Fruit fly (Drosophila melanogaster) whole organism, embryonic: Measurements from ENCODE around the gene Ankle2.
A peak's percentile ranks its signal among the peaks of the same experiment; 100 is the strongest.

ENCODE experiments used
- Bgb ChIP-seq: fragments of 200-800 bp; sonication (Bioruptor generic); IDR thresholded peaks from 2 replicates; pipeline ENCODE4 v1.3.6; 2022; ENCODE audit warnings: missing biosample characterization, missing genetic modification characterization; ENCODE audit not compliant: partially characterized antibody
- Blimp-1 ChIP-seq: fragments of 200-800 bp; sonication (Bioruptor generic); optimal IDR thresholded peaks from 3 replicates; lab custom pipeline; 2018; ENCODE audit warnings: missing biosample characterization, missing genetic modification characterization, mild to moderate bottlenecking, moderate library complexity, missing genetic modification reagents
- Bteb2 ChIP-seq: fragments of 200-800 bp; sonication (Bioruptor generic); optimal IDR thresholded peaks from 2 replicates; lab custom pipeline; 2016; ENCODE audit warnings: missing biosample characterization, missing genetic modification characterization
- CG10267 ChIP-seq: fragments of 200-800 bp; sonication (Bioruptor generic); optimal IDR thresholded peaks from 2 replicates; lab custom pipeline; 2018; ENCODE audit warnings: missing biosample characterization, mild to moderate bottlenecking, missing genetic modification characterization, moderate library complexity
- CG12219 ChIP-seq: fragments of 200-800 bp; sonication (Bioruptor generic); optimal IDR thresholded peaks from 3 replicates; lab custom pipeline; 2018; ENCODE audit warnings: missing biosample characterization, mild to moderate bottlenecking, missing genetic modification characterization
- CG12769 ChIP-seq: fragments of 200-800 bp; sonication (Bioruptor generic); optimal IDR thresholded peaks from 2 replicates; lab custom pipeline; 2019; ENCODE audit warnings: missing biosample characterization, mild to moderate bottlenecking, missing genetic modification characterization, moderate library complexity
- CG18619 ChIP-seq: fragments of 200-800 bp; sonication (Bioruptor generic); optimal IDR thresholded peaks from 3 replicates; lab custom pipeline; 2017; ENCODE audit warnings: missing biosample characterization, mild to moderate bottlenecking, missing genetic modification characterization
- CG2199 ChIP-seq: fragments of 200-800 bp; sonication (Bioruptor generic); IDR thresholded peaks from 3 replicates; pipeline ENCODE4 v1.3.6; 2022; ENCODE audit warnings: missing biosample characterization, missing genetic modification characterization
- CG30403 ChIP-seq: fragments of 200-800 bp; sonication (Bioruptor generic); optimal IDR thresholded peaks from 3 replicates; lab custom pipeline; 2016; ENCODE audit warnings: missing biosample characterization, missing genetic modification characterization
- CG32532 ChIP-seq: fragments of 200-800 bp; sonication (Bioruptor generic); IDR thresholded peaks from 2 replicates; pipeline ENCODE4 v1.3.6; 2022; ENCODE audit warnings: missing biosample characterization, missing genetic modification characterization
- CG34224 ChIP-seq: fragments of 200-800 bp; sonication (Bioruptor generic); IDR thresholded peaks from 3 replicates; pipeline ENCODE4 v1.3.6; 2022; ENCODE audit warnings: missing biosample characterization, missing genetic modification characterization; ENCODE audit not compliant: partially characterized antibody
- CG6654 ChIP-seq: fragments of 200-800 bp; sonication (Bioruptor generic); optimal IDR thresholded peaks from 2 replicates; lab custom pipeline; 2017; ENCODE audit warnings: missing biosample characterization, mild to moderate bottlenecking, missing genetic modification characterization
- CG7745 ChIP-seq: fragments of 200-800 bp; sonication (Bioruptor generic); optimal IDR thresholded peaks from 2 replicates; lab custom pipeline; 2018; ENCODE audit warnings: missing biosample characterization, mild to moderate bottlenecking, missing genetic modification characterization, moderate library complexity
- CG7786 ChIP-seq: fragments of 200-800 bp; sonication (Bioruptor generic); optimal IDR thresholded peaks from 2 replicates; lab custom pipeline; 2016; ENCODE audit warnings: missing biosample characterization, missing genetic modification characterization
- CG8359 ChIP-seq: fragments of 200-800 bp; sonication (Bioruptor generic); optimal IDR thresholded peaks from 2 replicates; lab custom pipeline; 2017; ENCODE audit warnings: missing biosample characterization, mild to moderate bottlenecking, missing genetic modification characterization, borderline replicate concordance
- CG9215 ChIP-seq: fragments of 200-800 bp; sonication (Bioruptor generic); IDR thresholded peaks from 2 replicates; pipeline ENCODE4 v1.3.6; 2022; ENCODE audit warnings: missing biosample characterization, missing genetic modification characterization
- CG9437 ChIP-seq: fragments of 200-800 bp; sonication (Bioruptor generic); optimal IDR thresholded peaks from 2 replicates; lab custom pipeline; 2018; ENCODE audit warnings: missing biosample characterization, mild to moderate bottlenecking, missing genetic modification characterization
- D ChIP-seq, 2 experiments: fragments of 200-800 bp in 1 of 2; fragments of >200 bp in 1 of 2; sonication (Bioruptor generic) in 1 of 2; optimal IDR thresholded peaks; 2 replicates in 1 of 2; 3 replicates in 1 of 2; lab custom pipeline; 2017; ENCODE audit warnings: mild to moderate bottlenecking in 1 of 2, missing biosample characterization in 1 of 2, missing genetic modification characterization in 1 of 2, missing genetic modification reagents in 1 of 2
- Dll ChIP-seq: fragments of 200-800 bp; sonication (Bioruptor generic); IDR thresholded peaks from 4 replicates; pipeline ENCODE4 v1.3.6; 2022; ENCODE audit warnings: missing biosample characterization, missing genetic modification characterization; ENCODE audit not compliant: partially characterized antibody
- E2f1 ChIP-seq: fragments of 200-800 bp; sonication (Bioruptor generic); IDR thresholded peaks from 2 replicates; pipeline ENCODE4 v1.3.6; 2022; ENCODE audit warnings: missing biosample characterization, missing genetic modification characterization
- Fer3 ChIP-seq: fragments of 200-800 bp; sonication (Bioruptor generic); optimal IDR thresholded peaks from 2 replicates; lab custom pipeline; 2018; ENCODE audit warnings: missing biosample characterization, mild to moderate bottlenecking, missing genetic modification characterization, moderate library complexity
- Gsc ChIP-seq: fragments of 200-800 bp; sonication (Bioruptor generic); IDR thresholded peaks from 2 replicates; pipeline ENCODE4 v1.3.6; 2022; ENCODE audit warnings: missing biosample characterization, missing genetic modification characterization
- Hmx ChIP-seq: fragments of 200-800 bp; sonication (Bioruptor generic); optimal IDR thresholded peaks from 2 replicates; lab custom pipeline; 2016; ENCODE audit warnings: missing biosample characterization, missing genetic modification characterization
- Hsf ChIP-seq: fragments of 200-800 bp; sonication (Bioruptor generic); optimal IDR thresholded peaks from 3 replicates; lab custom pipeline; 2016; ENCODE audit warnings: missing biosample characterization, missing genetic modification characterization
- Lhr ChIP-seq: fragments of 200-800 bp; sonication (Bioruptor generic); optimal IDR thresholded peaks from 3 replicates; lab custom pipeline; 2017; ENCODE audit warnings: mild to moderate bottlenecking, missing biosample characterization, missing genetic modification reagents, missing genetic modification characterization
- Max ChIP-seq: fragments of 200-800 bp; sonication (Bioruptor generic); optimal IDR thresholded peaks from 2 replicates; lab custom pipeline; 2016; ENCODE audit warnings: missing biosample characterization, mild to moderate bottlenecking, missing genetic modification characterization
- NFAT ChIP-seq: fragments of 200-800 bp; sonication (Bioruptor generic); IDR thresholded peaks from 2 replicates; pipeline ENCODE4 v1.3.6; 2022; ENCODE audit warnings: missing biosample characterization, missing genetic modification characterization
- Poxn ChIP-seq: fragments of 200-800 bp; sonication (Bioruptor generic); IDR thresholded peaks from 2 replicates; pipeline ENCODE4 v1.3.6; 2022; ENCODE audit warnings: missing biosample characterization, missing genetic modification characterization
- Sox100B ChIP-seq: fragments of 200-800 bp; sonication (Bioruptor generic); optimal IDR thresholded peaks from 3 replicates; lab custom pipeline; 2018; ENCODE audit warnings: missing biosample characterization, mild to moderate bottlenecking, missing genetic modification characterization
- Usf ChIP-seq: fragments of 200-800 bp; sonication (Bioruptor generic); optimal IDR thresholded peaks from 2 replicates; lab custom pipeline; 2017; ENCODE audit warnings: missing genotype, missing biosample characterization, missing genetic modification characterization
- ara ChIP-seq: fragments of 200-800 bp; sonication (Bioruptor generic); IDR thresholded peaks from 2 replicates; pipeline ENCODE4 v1.3.6; 2022; ENCODE audit warnings: missing biosample characterization, missing genetic modification characterization
- crol ChIP-seq: fragments of 200-800 bp; sonication (Bioruptor generic); IDR thresholded peaks from 2 replicates; pipeline ENCODE4 v1.3.6; 2022; ENCODE audit warnings: missing biosample characterization, missing genetic modification characterization
- da ChIP-seq: fragments of 200-800 bp; sonication (Bioruptor generic); optimal IDR thresholded peaks from 2 replicates; lab custom pipeline; 2016; ENCODE audit warnings: missing biosample characterization, missing genetic modification characterization
- dpn ChIP-seq, 2 experiments: fragments of 200-800 bp; sonication (Bioruptor generic); optimal IDR thresholded peaks; 3 replicates each; lab custom pipeline; 2016; ENCODE audit warnings: missing biosample characterization in 2 of 2, missing genetic modification characterization in 2 of 2
- ewg ChIP-seq: fragments of 200-800 bp; sonication (Bioruptor generic); optimal IDR thresholded peaks from 3 replicates; lab custom pipeline; 2017; ENCODE audit warnings: mild to moderate bottlenecking, missing biosample characterization, missing genetic modification reagents, missing genetic modification characterization
- gcm2 ChIP-seq: fragments of 200-800 bp; sonication (Bioruptor generic); optimal IDR thresholded peaks from 2 replicates; lab custom pipeline; 2016; ENCODE audit warnings: missing biosample characterization, missing genetic modification characterization
- gem ChIP-seq: fragments of 200-800 bp; sonication (Bioruptor generic); optimal IDR thresholded peaks from 2 replicates; lab custom pipeline; 2019; ENCODE audit warnings: missing biosample characterization, mild to moderate bottlenecking, missing genetic modification characterization, moderate library complexity
- hth ChIP-seq: fragments of >200 bp; optimal IDR thresholded peaks from 2 replicates; lab custom pipeline; 2017; ENCODE audit warnings: inconsistent platforms
- insv ChIP-seq, 2 experiments: fragments of 200-800 bp; sonication (Bioruptor generic); optimal IDR thresholded peaks; 3 replicates each; lab custom pipeline; 2016 to 2018; ENCODE audit warnings: missing biosample characterization in 2 of 2, missing genetic modification characterization in 2 of 2
- kay ChIP-seq: fragments of 200-800 bp; sonication (Bioruptor generic); optimal IDR thresholded peaks from 2 replicates; lab custom pipeline; 2016; ENCODE audit warnings: missing biosample characterization, missing genetic modification characterization
- lov ChIP-seq, 2 experiments: fragments of 200-800 bp in 1 of 2; fragments of >200 bp in 1 of 2; sonication (Bioruptor generic) in 1 of 2; IDR thresholded peaks in 1 of 2; optimal IDR thresholded peaks in 1 of 2; 2 replicates in 1 of 2; 3 replicates in 1 of 2; pipeline versions ENCODE4 v1.3.6 to Lab custom; 2017 to 2022; ENCODE audit warnings: missing biosample characterization in 1 of 2, missing genetic modification characterization in 1 of 2
- mam ChIP-seq: fragments of 200-800 bp; sonication (Bioruptor generic); optimal IDR thresholded peaks from 3 replicates; lab custom pipeline; 2016; ENCODE audit warnings: missing biosample characterization, missing genetic modification characterization
- pnt ChIP-seq: fragments of 200-800 bp; sonication (Bioruptor generic); optimal IDR thresholded peaks from 3 replicates; lab custom pipeline; 2016; ENCODE audit warnings: missing biosample characterization, missing genetic modification characterization
- sob ChIP-seq: fragments of 200-800 bp; sonication (Bioruptor generic); IDR thresholded peaks from 2 replicates; pipeline ENCODE4 v1.3.6; 2022; ENCODE audit warnings: missing biosample characterization, missing genetic modification characterization
- sqz ChIP-seq: fragments of 200-800 bp; sonication (Bioruptor generic); optimal IDR thresholded peaks from 3 replicates; lab custom pipeline; 2018; ENCODE audit warnings: missing biosample characterization, mild to moderate bottlenecking, missing genetic modification characterization
- tio ChIP-seq: fragments of 200-800 bp; sonication (Bioruptor generic); optimal IDR thresholded peaks from 2 replicates; lab custom pipeline; 2017; ENCODE audit warnings: missing biosample characterization, missing genetic modification characterization, inconsistent platforms
- unc-4 ChIP-seq: fragments of 200-800 bp; sonication (Bioruptor generic); IDR thresholded peaks from 2 replicates; pipeline ENCODE4 v1.3.6; 2022; ENCODE audit warnings: missing biosample characterization, missing genetic modification characterization; ENCODE audit not compliant: partially characterized antibody
- vnd ChIP-seq: fragments of 200-800 bp; sonication (Bioruptor generic); IDR thresholded peaks from 3 replicates; pipeline ENCODE4 v1.3.6; 2022; ENCODE audit warnings: missing biosample characterization, missing genetic modification characterization; ENCODE audit not compliant: partially characterized antibody
- wor ChIP-seq: fragments of 200-800 bp; sonication (Bioruptor generic); IDR thresholded peaks from 2 replicates; pipeline ENCODE4 v1.3.6; 2022; ENCODE audit warnings: missing biosample characterization, missing genetic modification characterization

Ankle2 gene

dm6 chrX:17624983-17625401 is 46.0 kb upstream of the Ankle2 start (continued):
- TF ChIP-seq wor (GFP tag; lab: Robert Waterston, UW), result peak; percentile 50; the same call in 1 of the 2 replicates
- no peak for TF ChIP-seq Hmx (GFP tag; lab: Kevin White, UChicago)
- TF ChIP-seq CG9437, result peak; percentile 86
- peak; percentile 81 to 84 for TF ChIP-seq dpn (GFP tag; optimal IDR thresholded peaks at IDR 0.05; lab: Kevin White, UChicago)
- TF ChIP-seq Dll (GFP tag; lab: Robert Waterston, UW), result no peak
- no peak for TF ChIP-seq lov (optimal IDR thresholded peaks at IDR 0.05; lab: Kevin White, UChicago)
- no peak for TF ChIP-seq lov (GFP tag; IDR thresholded peaks at IDR 0.05; lab: Robert Waterston, UW)
- no peak for TF ChIP-seq unc-4
- TF ChIP-seq sqz (GFP tag; lab: Kevin White, UChicago), result peak; percentile 84
- peak; percentile 58 for TF ChIP-seq Usf
- TF ChIP-seq Hsf (GFP tag; lab: Kevin White, UChicago), result peak; percentile 84
- TF ChIP-seq CG18619 (GFP tag; lab: Kevin White, UChicago), result peak; percentile 86
- TF ChIP-seq Bteb2 (GFP tag; lab: Kevin White, UChicago), result peak; percentile 85
- peak; percentile 81 for TF ChIP-seq CG7786 (GFP tag; lab: Kevin White, UChicago)
- peak; percentile 67 for TF ChIP-seq ewg (GFP tag; lab: Kevin White, UChicago)
- TF ChIP-seq Blimp-1, result peak; percentile 85
- TF ChIP-seq CG10267 (tag; lab: Kevin White, UChicago), result peak; percentile 79
- peak; percentile 84 for TF ChIP-seq mam (GFP tag; lab: Kevin White, UChicago)
- TF ChIP-seq Lhr (GFP tag; lab: Kevin White, UChicago), result peak; percentile 21
- peak; percentile 50; the same call in 1 of the 2 replicates for TF ChIP-seq Poxn
- TF ChIP-seq vnd (GFP tag; lab: Robert Waterston, UW), result no peak
- 0 out of 3 replicates have a peak, but pooled peaks have one; percentile 31 for TF ChIP-seq CG2199 (GFP tag; lab: Robert Waterston, UW)
- TF ChIP-seq gcm2 (GFP tag; lab: Kevin White, UChicago), result peak; percentile 31
- peak; percentile 86 for TF ChIP-seq CG30403 (GFP tag; lab: Kevin White, UChicago)
- TF ChIP-seq Bgb, result no peak
- TF ChIP-seq CG32532 (GFP tag; lab: Robert Waterston, UW), result peak; percentile 83
- peak; percentile 77 for TF ChIP-seq Max (GFP tag; lab: Kevin White, UChicago)
- peak; percentile 70 for TF ChIP-seq CG6654
- peak; percentile 39; the same call in 1 of the 2 replicates for TF ChIP-seq NFAT
- peak; percentile 62 for TF ChIP-seq da (GFP tag; lab: Kevin White, UChicago)
- no peak for TF ChIP-seq CG7745
- peak; percentile 91 for TF ChIP-seq Sox100B (GFP tag; lab: Kevin White, UChicago)
- TF ChIP-seq Fer3 (tag; lab: Kevin White, UChicago), result peak; percentile 89
- no peak for TF ChIP-seq Gsc (GFP tag; lab: Robert Waterston, UW)
- peak; percentile 63 for TF ChIP-seq pnt
- peak; percentile 93 for TF ChIP-seq CG12219 (GFP tag; lab: Kevin White, UChicago)
- no peak for TF ChIP-seq D (optimal IDR thresholded peaks at IDR 0.05; lab: Kevin White, UChicago)
- peak; percentile 77 for TF ChIP-seq D (GFP tag; optimal IDR thresholded peaks at IDR 0.05; lab: Kevin White, UChicago)
- peak; percentile 90 for TF ChIP-seq CG12769 (tag; lab: Kevin White, UChicago)
- peak in 1 of 2 experiments; percentile 37 for TF ChIP-seq insv (GFP tag; optimal IDR thresholded peaks at IDR 0.05; lab: Kevin White, UChicago)
- TF ChIP-seq ara (GFP tag; lab: Robert Waterston, UW), result 0 out of 2 replicates have a peak, but pooled peaks have one; percentile 6
- TF ChIP-seq crol (GFP tag; lab: Robert Waterston, UW), result peak; percentile 53
- peak; percentile 62 for TF ChIP-seq CG9215
- TF ChIP-seq hth (lab: Kevin White, UChicago), result no peak
- TF ChIP-seq CG8359 (GFP tag; lab: Kevin White, UChicago), result peak; percentile 48
- peak; percentile 77 for TF ChIP-seq tio (GFP tag; lab: Kevin White, UChicago)
- TF ChIP-seq kay, result peak; percentile 72
- TF ChIP-seq CG34224 (GFP tag; lab: Robert Waterston, UW), result no peak
- TF ChIP-seq E2f1 (GFP tag; lab: Robert Waterston, UW), result peak; percentile 72
- peak; percentile 93 for TF ChIP-seq gem (tag; lab: Kevin White, UChicago)
- TF ChIP-seq sob (GFP tag; lab: Robert Waterston, UW), result peak; percentile 65
